Fruit fly (Drosophila melanogaster) whole organism, embryonic: ENCODE data around the gene Cyp4g15.

ENCODE experiments used
- Atf3 ChIP-seq: fragments of 200-800 bp; sonication (Bioruptor generic); optimal IDR thresholded peaks from 3 replicates; lab custom pipeline; 2016; ENCODE audit warnings: missing biosample characterization, missing genetic modification characterization
- Bgb ChIP-seq: fragments of 200-800 bp; sonication (Bioruptor generic); IDR thresholded peaks from 2 replicates; pipeline ENCODE4 v1.3.6; 2022; ENCODE audit warnings: missing biosample characterization, missing genetic modification characterization; ENCODE audit not compliant: partially characterized antibody
- C15 ChIP-seq: fragments of 200-800 bp; sonication (Bioruptor generic); IDR thresholded peaks from 3 replicates; pipeline ENCODE4 v1.3.6; 2022; ENCODE audit warnings: missing biosample characterization, missing genetic modification characterization
- CG10209 ChIP-seq: fragments of 200-800 bp; sonication (Bioruptor generic); optimal IDR thresholded peaks from 3 replicates; lab custom pipeline; 2017; ENCODE audit warnings: missing biosample characterization, mild to moderate bottlenecking, missing genetic modification characterization, missing genetic modification reagents
- CG10431 ChIP-seq: fragments of 200-800 bp; sonication (Bioruptor generic); optimal IDR thresholded peaks from 3 replicates; lab custom pipeline; 2018; ENCODE audit warnings: missing biosample characterization, mild to moderate bottlenecking, missing genetic modification characterization
- CG11723 ChIP-seq: fragments of 200-800 bp; sonication (Bioruptor generic); optimal IDR thresholded peaks from 2 replicates; lab custom pipeline; 2017; ENCODE audit warnings: missing biosample characterization, mild to moderate bottlenecking, missing genetic modification characterization
- CG12219 ChIP-seq: fragments of 200-800 bp; sonication (Bioruptor generic); optimal IDR thresholded peaks from 3 replicates; lab custom pipeline; 2018; ENCODE audit warnings: missing biosample characterization, mild to moderate bottlenecking, missing genetic modification characterization
- CG12236 ChIP-seq: fragments of 200-800 bp; sonication (Bioruptor generic); optimal IDR thresholded peaks from 2 replicates; lab custom pipeline; 2016; ENCODE audit warnings: missing biosample characterization, missing genetic modification characterization
- CG12942 ChIP-seq: fragments of 200-800 bp; sonication (Bioruptor generic); optimal IDR thresholded peaks from 3 replicates; lab custom pipeline; 2016; ENCODE audit warnings: missing biosample characterization, missing genetic modification characterization
- CG13775 ChIP-seq: fragments of 200-800 bp; sonication (Bioruptor generic); optimal IDR thresholded peaks from 3 replicates; lab custom pipeline; 2017; ENCODE audit warnings: missing biosample characterization, mild to moderate bottlenecking, missing genetic modification characterization
- CG13894 ChIP-seq: fragments of 200-800 bp; sonication (Bioruptor generic); optimal IDR thresholded peaks from 3 replicates; lab custom pipeline; 2018; ENCODE audit warnings: missing biosample characterization, mild to moderate bottlenecking, missing genetic modification characterization, moderate library complexity
- CG1647 ChIP-seq: fragments of 200-800 bp; sonication (Bioruptor generic); optimal IDR thresholded peaks from 3 replicates; lab custom pipeline; 2016; ENCODE audit warnings: missing biosample characterization, missing genetic modification characterization
- CG17328 ChIP-seq: fragments of 200-800 bp; sonication (Bioruptor generic); IDR thresholded peaks from 2 replicates; pipeline ENCODE4 v1.3.6; 2022; ENCODE audit warnings: missing biosample characterization, missing genetic modification characterization
- CG31365 ChIP-seq: fragments of 200-800 bp; sonication (Bioruptor generic); optimal IDR thresholded peaks from 2 replicates; lab custom pipeline; 2018; ENCODE audit warnings: missing biosample characterization, mild to moderate bottlenecking, missing genetic modification characterization
- CG31441 ChIP-seq: fragments of 200-800 bp; sonication (Bioruptor generic); IDR thresholded peaks from 2 replicates; pipeline ENCODE4 v1.3.6; 2022; ENCODE audit warnings: missing biosample characterization, missing genetic modification characterization
- CG4282 ChIP-seq: fragments of 200-800 bp; sonication (Bioruptor generic); optimal IDR thresholded peaks from 2 replicates; lab custom pipeline; 2016; ENCODE audit warnings: missing biosample characterization, missing genetic modification characterization
- CG4328 ChIP-seq: fragments of 200-800 bp; sonication (Bioruptor generic); optimal IDR thresholded peaks from 3 replicates; lab custom pipeline; 2017; ENCODE audit warnings: missing biosample characterization, missing genetic modification reagents, missing genetic modification characterization
- CG6689 ChIP-seq: fragments of 200-800 bp; sonication (Bioruptor generic); IDR thresholded peaks from 2 replicates; pipeline ENCODE4 v1.3.6; 2022; ENCODE audit warnings: missing biosample characterization, missing genetic modification characterization
- CG7357 ChIP-seq: fragments of 200-800 bp; sonication (Bioruptor generic); IDR thresholded peaks from 3 replicates; pipeline ENCODE4 v1.3.6; 2022; ENCODE audit warnings: missing biosample characterization, missing genetic modification characterization
- CG7928 ChIP-seq: fragments of 200-800 bp; sonication (Bioruptor generic); optimal IDR thresholded peaks from 2 replicates; lab custom pipeline; 2017; ENCODE audit warnings: missing biosample characterization, mild to moderate bottlenecking, missing genetic modification characterization
- CG7963 ChIP-seq: fragments of 200-800 bp; sonication (Bioruptor generic); IDR thresholded peaks from 3 replicates; pipeline ENCODE4 v1.3.6; 2022; ENCODE audit warnings: missing biosample characterization, missing genetic modification characterization; ENCODE audit not compliant: partially characterized antibody
- CG8089 ChIP-seq: fragments of 200-800 bp; sonication (Bioruptor generic); optimal IDR thresholded peaks from 3 replicates; lab custom pipeline; 2016; ENCODE audit warnings: missing biosample characterization, missing genetic modification characterization
- CG9817 ChIP-seq: fragments of 200-800 bp; sonication (Bioruptor generic); optimal IDR thresholded peaks from 2 replicates; lab custom pipeline; 2018; ENCODE audit warnings: missing biosample characterization, mild to moderate bottlenecking, missing genetic modification characterization, moderate library complexity
- D19B ChIP-seq: fragments of 200-800 bp; sonication (Bioruptor generic); optimal IDR thresholded peaks from 2 replicates; lab custom pipeline; 2017; ENCODE audit warnings: missing biosample characterization, mild to moderate bottlenecking, missing genetic modification characterization
- Dip2 ChIP-seq: fragments of 200-800 bp; sonication (Bioruptor generic); IDR thresholded peaks from 2 replicates; pipeline ENCODE4 v1.3.6; 2022; ENCODE audit warnings: missing biosample characterization, missing genetic modification characterization
- Fer2 ChIP-seq: fragments of 200-800 bp; sonication (Bioruptor generic); optimal IDR thresholded peaks from 2 replicates; lab custom pipeline; 2018; ENCODE audit warnings: missing biosample characterization, mild to moderate bottlenecking, missing genetic modification characterization, moderate library complexity
- HLH54F ChIP-seq: fragments of 200-800 bp; sonication (Bioruptor generic); optimal IDR thresholded peaks from 3 replicates; lab custom pipeline; 2016; ENCODE audit warnings: missing biosample characterization, missing genetic modification characterization
- HLHmδ ChIP-seq: fragments of 200-800 bp; sonication (Bioruptor generic); optimal IDR thresholded peaks from 2 replicates; lab custom pipeline; 2018; ENCODE audit warnings: missing biosample characterization, mild to moderate bottlenecking, missing genetic modification characterization, moderate library complexity
- Hr51 ChIP-seq, 2 experiments: fragments of 200-800 bp; sonication (Bioruptor generic); optimal IDR thresholded peaks; 2 replicates in 1 of 2; 3 replicates in 1 of 2; lab custom pipeline; 2016 to 2018; ENCODE audit warnings: missing biosample characterization in 2 of 2, missing genetic modification characterization in 2 of 2, mild to moderate bottlenecking in 1 of 2, moderate library complexity in 1 of 2
- Kr ChIP-seq: fragments of 200-800 bp; sonication (Bioruptor generic); optimal IDR thresholded peaks from 2 replicates; lab custom pipeline; 2017; ENCODE audit warnings: missing biosample characterization, mild to moderate bottlenecking, missing genetic modification characterization
- Mrtf ChIP-seq: fragments of 200-800 bp; sonication (Bioruptor generic); IDR thresholded peaks from 3 replicates; pipeline ENCODE4 v1.3.6; 2022; ENCODE audit warnings: missing biosample characterization, missing genetic modification characterization
- NfI ChIP-seq: fragments of 200-800 bp; sonication (Bioruptor generic); optimal IDR thresholded peaks from 3 replicates; lab custom pipeline; 2018; ENCODE audit warnings: missing biosample characterization, mild to moderate bottlenecking, missing genetic modification characterization, moderate library complexity
- abd-A ChIP-seq: fragments of 200-800 bp; sonication (Bioruptor generic); optimal IDR thresholded peaks from 3 replicates; lab custom pipeline; 2019; ENCODE audit warnings: missing biosample characterization, mild to moderate bottlenecking, missing genetic modification characterization, moderate library complexity
- ase ChIP-seq: fragments of 200-800 bp; sonication (Bioruptor generic); IDR thresholded peaks from 3 replicates; pipeline ENCODE4 v1.3.6; 2022; ENCODE audit warnings: missing biosample characterization, missing genetic modification characterization
- bab2 ChIP-seq: fragments of 200-800 bp; sonication (Bioruptor generic); optimal IDR thresholded peaks from 2 replicates; lab custom pipeline; 2016; ENCODE audit warnings: missing biosample characterization, missing genetic modification characterization
- chinmo ChIP-seq: fragments of 200-800 bp; sonication (Bioruptor generic); IDR thresholded peaks from 4 replicates; pipeline ENCODE4 v1.3.6; 2022; ENCODE audit warnings: missing biosample characterization, missing genetic modification characterization; ENCODE audit not compliant: partially characterized antibody
- danr ChIP-seq: fragments of 200-800 bp; sonication (Bioruptor generic); IDR thresholded peaks from 2 replicates; pipeline ENCODE4 v1.3.6; 2022; ENCODE audit warnings: missing biosample characterization, missing genetic modification characterization
- dpn ChIP-seq, 2 experiments: fragments of 200-800 bp; sonication (Bioruptor generic); optimal IDR thresholded peaks; 3 replicates each; lab custom pipeline; 2016; ENCODE audit warnings: missing biosample characterization in 2 of 2, missing genetic modification characterization in 2 of 2
- dysf ChIP-seq: fragments of 200-800 bp; sonication (Bioruptor generic); IDR thresholded peaks from 3 replicates; pipeline ENCODE4 v1.3.6; 2022; ENCODE audit warnings: missing biosample characterization, missing genetic modification characterization
- gro ChIP-seq: fragments of 200-800 bp; sonication (Bioruptor generic); optimal IDR thresholded peaks from 2 replicates; lab custom pipeline; 2016; ENCODE audit warnings: missing biosample characterization, missing genetic modification characterization
- gsb ChIP-seq: fragments of 200-800 bp; sonication (Bioruptor generic); IDR thresholded peaks from 2 replicates; pipeline ENCODE4 v1.3.6; 2022; ENCODE audit warnings: missing biosample characterization, missing genetic modification characterization
- her ChIP-seq: fragments of 200-800 bp; sonication (Bioruptor generic); optimal IDR thresholded peaks from 2 replicates; lab custom pipeline; 2016; ENCODE audit warnings: missing biosample characterization, missing genetic modification characterization
- klu ChIP-seq: fragments of 200-800 bp; sonication (Bioruptor generic); IDR thresholded peaks from 2 replicates; pipeline ENCODE4 v1.3.6; 2022; ENCODE audit warnings: missing biosample characterization, missing genetic modification characterization
- lab ChIP-seq: fragments of 200-800 bp; sonication (Bioruptor generic); optimal IDR thresholded peaks from 3 replicates; lab custom pipeline; 2017; ENCODE audit warnings: missing biosample characterization, missing genetic modification characterization, mild to moderate bottlenecking, moderate library complexity, missing genetic modification reagents
- lov ChIP-seq, 2 experiments: fragments of 200-800 bp in 1 of 2; fragments of >200 bp in 1 of 2; sonication (Bioruptor generic) in 1 of 2; IDR thresholded peaks in 1 of 2; optimal IDR thresholded peaks in 1 of 2; 2 replicates in 1 of 2; 3 replicates in 1 of 2; pipeline versions ENCODE4 v1.3.6 to Lab custom; 2017 to 2022; ENCODE audit warnings: missing biosample characterization in 1 of 2, missing genetic modification characterization in 1 of 2
- nerfin-2 ChIP-seq: fragments of 200-800 bp; sonication (Bioruptor generic); IDR thresholded peaks from 2 replicates; pipeline ENCODE4 v1.3.6; 2022; ENCODE audit warnings: missing biosample characterization, missing genetic modification characterization; ENCODE audit not compliant: partially characterized antibody
- trem ChIP-seq: fragments of 200-800 bp; optimal IDR thresholded peaks from 3 replicates; lab custom pipeline; 2019; ENCODE audit warnings: missing biosample characterization, mild to moderate bottlenecking, missing genetic modification characterization, moderate library complexity

The Cyp4g15 gene

DNA sequence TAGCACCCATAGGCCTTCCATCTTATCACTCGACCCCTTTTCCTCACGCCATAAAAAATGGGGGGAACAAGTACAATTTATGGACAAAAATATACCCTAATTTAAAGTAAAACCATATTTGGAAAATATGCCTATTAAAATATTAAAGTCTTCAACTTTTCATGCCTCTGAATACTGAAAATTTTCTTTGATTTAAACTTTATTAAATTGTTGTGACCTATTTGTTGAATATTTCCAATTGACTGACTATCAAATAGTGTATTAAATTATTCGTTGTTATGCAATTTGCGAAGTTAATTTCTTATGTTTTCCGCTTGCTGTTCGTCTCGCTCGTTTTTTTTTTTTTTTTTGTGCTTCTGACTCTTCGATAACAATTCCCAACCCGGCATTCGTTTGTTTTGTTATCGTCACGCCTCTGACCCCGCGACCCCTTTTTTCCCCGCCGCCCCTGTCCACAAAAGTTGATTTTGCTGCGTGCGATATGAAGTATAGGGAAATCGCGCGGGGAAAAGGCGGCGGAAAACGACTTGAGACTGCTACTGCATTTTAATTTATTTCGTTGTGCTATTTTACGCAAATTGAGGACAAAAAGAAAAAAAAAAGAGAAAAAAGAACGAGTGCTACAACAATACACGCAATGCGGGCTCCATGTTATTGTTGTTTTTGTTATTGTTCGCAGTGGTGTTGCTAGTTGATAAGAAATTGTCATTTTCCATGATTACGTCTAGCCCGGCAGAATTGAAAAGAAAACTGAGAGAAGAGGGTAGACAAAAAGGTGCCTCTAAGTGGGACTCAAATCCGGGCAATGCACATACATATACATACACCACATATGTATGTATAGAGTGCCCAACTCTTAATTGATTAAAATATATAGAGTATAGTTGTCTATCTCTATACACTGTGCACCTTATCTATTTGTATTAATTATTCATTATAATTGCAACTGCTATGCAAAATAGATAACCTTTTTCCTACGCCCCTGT lies 45.0 kb downstream of the Cyp4g15 start (continued):
- TF ChIP-seq CG1647 (no peak), HLH54F (GFP tag; lab: Kevin White, UChicago) (no peak), CG17328 (GFP tag; lab: Robert Waterston, UW) (peak; percentile 51; the same call in 1 of the 2 replicates), Dip2 (GFP tag; lab: Robert Waterston, UW) (no peak), klu (no peak), gsb (GFP tag; lab: Robert Waterston, UW) (no peak), CG9817 (tag; lab: Kevin White, UChicago) (peak; percentile 42), danr (0 out of 2 replicates have a peak, but pooled peaks have one; percentile 29), CG31441 (GFP tag; lab: Robert Waterston, UW) (peak; percentile 77), Fer2 (tag; lab: Kevin White, UChicago) (no peak), CG6689 (peak; percentile 65), CG10431 (GFP tag; lab: Kevin White, UChicago) (no peak), chinmo (GFP tag; lab: Robert Waterston, UW) (0 out of 4 replicates have a peak, but pooled peaks have one; percentile 41), dysf (GFP tag; lab: Robert Waterston, UW) (peak; percentile 65), CG4282 (no peak), CG7928 (GFP tag; lab: Kevin White, UChicago) (no peak), Hr51 (GFP tag; optimal IDR thresholded peaks at IDR 0.05; lab: Kevin White, UChicago) (peak in 1 of 2 experiments; percentile 80), CG4328 (GFP tag; lab: Kevin White, UChicago) (no peak), dpn (GFP tag; optimal IDR thresholded peaks at IDR 0.05; lab: Kevin White, UChicago) (peak; percentile 38 to 51), NfI (GFP tag; lab: Kevin White, UChicago) (peak; percentile 31), Mrtf (GFP tag; lab: Robert Waterston, UW) (0 out of 3 replicates have a peak, but pooled peaks have one; percentile 42), Bgb (GFP tag; lab: Robert Waterston, UW) (no peak), C15 (no peak), her (GFP tag; lab: Kevin White, UChicago) (no peak), ase (GFP tag; lab: Robert Waterston, UW) (0 out of 3 replicates have a peak, but pooled peaks have one; percentile 40), abd-A (no peak), CG12236 (GFP tag; lab: Kevin White, UChicago) (no peak), CG8089 (GFP tag; lab: Kevin White, UChicago) (no peak), lov (optimal IDR thresholded peaks at IDR 0.05; lab: Kevin White, UChicago) (no peak), lov (GFP tag; IDR thresholded peaks at IDR 0.05; lab: Robert Waterston, UW) (no peak), gro (GFP tag; lab: Kevin White, UChicago) (no peak), lab (GFP tag; lab: Kevin White, UChicago) (peak; percentile 78), CG31365 (tag; lab: Kevin White, UChicago) (no peak), HLHmδ (GFP tag; lab: Kevin White, UChicago) (no peak), CG7357 (0 out of 3 replicates have a peak, but pooled peaks have one; percentile 36), CG12942 (GFP tag; lab: Kevin White, UChicago) (no peak), D19B (GFP tag; lab: Kevin White, UChicago) (peak; percentile 42), CG12219 (GFP tag; lab: Kevin White, UChicago) (peak; percentile 60), CG13775 (GFP tag; lab: Kevin White, UChicago) (peak; percentile 6), CG10209 (GFP tag; lab: Kevin White, UChicago) (peak; percentile 54), Kr (GFP tag; lab: Kevin White, UChicago) (no peak), Atf3 (GFP tag; lab: Kevin White, UChicago) (no peak), bab2 (GFP tag; lab: Kevin White, UChicago) (peak; percentile 19), trem (tag; lab: Kevin White, UChicago) (peak; percentile 46), CG7963 (no peak), CG11723 (GFP tag; lab: Kevin White, UChicago) (peak; percentile 1), nerfin-2 (GFP tag; lab: Robert Waterston, UW) (no peak), CG13894 (tag; lab: Kevin White, UChicago) (no peak)
